Fruit fly (Drosophila melanogaster): Measurements from ENCODE around the gene Sod1.

DNA sequence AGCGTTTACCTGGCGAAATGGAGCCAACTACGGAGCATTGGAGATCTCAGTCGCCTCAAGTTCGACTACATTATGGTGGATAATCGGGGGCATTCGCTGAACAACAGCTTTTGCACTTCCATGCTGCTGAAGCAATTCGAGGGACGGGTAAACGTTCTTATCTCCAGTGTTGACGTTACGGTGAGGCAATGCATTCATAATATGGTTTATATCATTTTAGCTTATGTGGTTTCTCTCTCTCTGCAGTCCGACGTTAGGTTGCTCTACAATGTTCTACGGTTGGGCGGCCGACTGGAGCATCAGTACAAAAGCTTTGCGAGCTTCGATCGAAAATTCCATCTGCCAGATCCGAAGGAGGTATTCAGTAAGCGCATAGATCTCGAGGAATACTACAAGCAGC lies 47.7 kb downstream of the Sod1 start:
- TF ChIP-seq insv (optimal IDR thresholded peaks at IDR 0.05), result no peak
- TF ChIP-seq ttk (optimal IDR thresholded peaks at IDR 0.05), result no peak
